Fruit fly (Drosophila melanogaster) Kc167 (cell line): Measurements from ENCODE around the gene Fadd.

Source experiments
- Myc ChIP-seq: fragments of >200 bp; optimal IDR thresholded peaks from 2 replicates; lab custom pipeline; 2017; ENCODE audit warnings: missing external identifiers
- Sin3A ChIP-seq: fragments of >200 bp; optimal IDR thresholded peaks from 2 replicates; lab custom pipeline; 2018; ENCODE audit warnings: missing external identifiers

DNA sequence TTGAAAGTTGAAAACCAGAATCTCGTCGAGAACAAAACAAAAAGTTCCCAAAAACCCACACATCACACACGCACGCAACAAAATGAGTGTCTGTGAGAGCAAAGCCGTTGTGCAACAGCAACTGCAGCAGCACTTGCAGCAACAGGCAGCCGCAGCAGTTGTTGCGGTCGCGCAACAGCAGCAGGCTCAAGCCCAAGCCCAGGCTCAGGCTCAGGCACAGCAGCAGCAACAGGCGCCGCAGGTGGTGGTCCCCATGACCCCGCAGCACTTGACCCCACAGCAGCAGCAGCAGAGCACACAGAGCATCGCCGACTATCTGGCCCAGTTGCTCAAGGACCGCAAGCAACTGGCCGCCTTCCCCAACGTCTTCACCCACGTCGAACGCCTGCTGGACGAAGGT, 8.7 kb downstream of the Fadd start:
- no peak for TF ChIP-seq Sin3A (lab: Kevin White, UChicago)
- no peak for TF ChIP-seq Myc (lab: Kevin White, UChicago)
